Fruit fly (Drosophila melanogaster) whole organism, embryonic: ENCODE results near the gene UGP.

Source experiments
- Awh ChIP-seq: fragments of 200-800 bp; sonication (Bioruptor generic); IDR thresholded peaks from 2 replicates; pipeline ENCODE4, ENCODE4 v1.3.6; 2022; ENCODE audit warnings: missing biosample characterization, missing genetic modification characterization
- CG10654 ChIP-seq: fragments of 200-800 bp; sonication (Bioruptor generic); optimal IDR thresholded peaks from 2 replicates; lab custom pipeline; 2016; ENCODE audit warnings: missing biosample characterization, missing genetic modification characterization
- CG10979 ChIP-seq: fragments of 200-800 bp; sonication (Bioruptor generic); optimal IDR thresholded peaks from 2 replicates; lab custom pipeline; 2018; ENCODE audit warnings: missing biosample characterization, mild to moderate bottlenecking, missing genetic modification characterization, moderate library complexity
- CG11085 ChIP-seq: fragments of 200-800 bp; sonication (Bioruptor generic); IDR thresholded peaks from 2 replicates; pipeline ENCODE4 v1.3.6; 2022; ENCODE audit warnings: missing biosample characterization, missing genetic modification characterization
- CG12659 ChIP-seq: fragments of 200-800 bp; sonication (Bioruptor generic); optimal IDR thresholded peaks from 3 replicates; lab custom pipeline; 2017; ENCODE audit warnings: mild to moderate bottlenecking, missing biosample characterization, missing genetic modification reagents, missing genetic modification characterization
- CG13296 ChIP-seq: fragments of 200-800 bp; sonication (Bioruptor generic); optimal IDR thresholded peaks from 3 replicates; lab custom pipeline; 2018; ENCODE audit warnings: missing biosample characterization, mild to moderate bottlenecking, missing genetic modification characterization
- CG15601 ChIP-seq: fragments of 200-800 bp; sonication (Bioruptor generic); optimal IDR thresholded peaks from 3 replicates; lab custom pipeline; 2019; ENCODE audit warnings: missing biosample characterization, mild to moderate bottlenecking, missing genetic modification characterization, moderate library complexity
- CG17385 ChIP-seq: fragments of 200-800 bp; sonication (Bioruptor generic); optimal IDR thresholded peaks from 3 replicates; lab custom pipeline; 2018; ENCODE audit warnings: missing biosample characterization, mild to moderate bottlenecking, missing genetic modification characterization
- CG17568 ChIP-seq: fragments of 200-800 bp; sonication (Bioruptor generic); optimal IDR thresholded peaks from 2 replicates; lab custom pipeline; 2018; ENCODE audit warnings: missing biosample characterization, mild to moderate bottlenecking, missing genetic modification characterization, moderate library complexity
- CG18599 ChIP-seq: fragments of 200-800 bp; sonication (Bioruptor generic); optimal IDR thresholded peaks from 3 replicates; lab custom pipeline; 2017; ENCODE audit warnings: missing biosample characterization, missing genetic modification characterization, mild to moderate bottlenecking, moderate library complexity, missing genetic modification reagents
- CG2889 ChIP-seq: fragments of 200-800 bp; sonication (Bioruptor generic); IDR thresholded peaks from 3 replicates; pipeline ENCODE4 v1.3.6; 2022; ENCODE audit warnings: missing biosample characterization, missing genetic modification characterization
- CG30020 ChIP-seq: fragments of 200-800 bp; optimal IDR thresholded peaks from 2 replicates; lab custom pipeline; 2019; ENCODE audit warnings: missing biosample characterization, mild to moderate bottlenecking, missing genetic modification characterization, moderate library complexity
- CG4854 ChIP-seq: fragments of 200-800 bp; sonication (Bioruptor generic); optimal IDR thresholded peaks from 2 replicates; lab custom pipeline; 2016; ENCODE audit warnings: missing biosample characterization, missing genetic modification characterization, inconsistent platforms
- CG6765 ChIP-seq: fragments of 200-800 bp; sonication (Bioruptor generic); optimal IDR thresholded peaks from 3 replicates; lab custom pipeline; 2017; ENCODE audit warnings: missing biosample characterization, mild to moderate bottlenecking, missing genetic modification characterization
- CG6791 ChIP-seq: fragments of 200-800 bp; sonication (Bioruptor generic); IDR thresholded peaks from 3 replicates; pipeline ENCODE4 v1.3.6; 2022; ENCODE audit warnings: missing biosample characterization, missing genetic modification characterization; ENCODE audit not compliant: partially characterized antibody
- CG8290 ChIP-seq, 3 experiments: fragments of 200-800 bp; sonication (Bioruptor generic); optimal IDR thresholded peaks; 2 replicates each; lab custom pipeline; 2016 to 2019; ENCODE audit warnings: missing biosample characterization in 3 of 3, missing genetic modification characterization in 3 of 3, mild to moderate bottlenecking in 2 of 3, moderate library complexity in 1 of 3
- CG8359 ChIP-seq: fragments of 200-800 bp; sonication (Bioruptor generic); optimal IDR thresholded peaks from 2 replicates; lab custom pipeline; 2017; ENCODE audit warnings: missing biosample characterization, mild to moderate bottlenecking, missing genetic modification characterization, borderline replicate concordance
- CG8944 ChIP-seq: fragments of 200-800 bp; sonication (Bioruptor generic); optimal IDR thresholded peaks from 3 replicates; lab custom pipeline; 2016; ENCODE audit warnings: missing biosample characterization, missing genetic modification characterization
- CG9609 ChIP-seq: fragments of 200-800 bp; sonication (Bioruptor generic); optimal IDR thresholded peaks from 3 replicates; lab custom pipeline; 2016; ENCODE audit warnings: missing biosample characterization, missing genetic modification characterization
- Chrac-16 ChIP-seq: fragments of 200-800 bp; sonication (Bioruptor generic); optimal IDR thresholded peaks from 3 replicates; lab custom pipeline; 2016; ENCODE audit warnings: missing biosample characterization, missing genetic modification characterization
- D ChIP-seq, 2 experiments: fragments of 200-800 bp in 1 of 2; fragments of >200 bp in 1 of 2; sonication (Bioruptor generic) in 1 of 2; optimal IDR thresholded peaks; 2 replicates in 1 of 2; 3 replicates in 1 of 2; lab custom pipeline; 2017; ENCODE audit warnings: mild to moderate bottlenecking in 1 of 2, missing biosample characterization in 1 of 2, missing genetic modification characterization in 1 of 2, missing genetic modification reagents in 1 of 2
- Dip2 ChIP-seq: fragments of 200-800 bp; sonication (Bioruptor generic); IDR thresholded peaks from 2 replicates; pipeline ENCODE4 v1.3.6; 2022; ENCODE audit warnings: missing biosample characterization, missing genetic modification characterization
- Dip3 ChIP-seq: fragments of 200-800 bp; sonication (Bioruptor generic); optimal IDR thresholded peaks from 3 replicates; lab custom pipeline; 2016; ENCODE audit warnings: missing biosample characterization, missing genetic modification characterization
- Doc2 ChIP-seq: fragments of 200-800 bp; sonication (Bioruptor generic); IDR thresholded peaks from 2 replicates; pipeline ENCODE4 v1.3.6; 2022; ENCODE audit warnings: missing biosample characterization, missing genetic modification characterization
- HLH54F ChIP-seq: fragments of 200-800 bp; sonication (Bioruptor generic); optimal IDR thresholded peaks from 3 replicates; lab custom pipeline; 2016; ENCODE audit warnings: missing biosample characterization, missing genetic modification characterization
- NFAT ChIP-seq: fragments of 200-800 bp; sonication (Bioruptor generic); IDR thresholded peaks from 2 replicates; pipeline ENCODE4 v1.3.6; 2022; ENCODE audit warnings: missing biosample characterization, missing genetic modification characterization
- Oli ChIP-seq: fragments of 200-800 bp; sonication (Bioruptor generic); optimal IDR thresholded peaks from 2 replicates; lab custom pipeline; 2018; ENCODE audit warnings: missing biosample characterization, mild to moderate bottlenecking, missing genetic modification characterization, moderate library complexity
- Sry-β ChIP-seq: fragments of 200-800 bp; sonication (Bioruptor generic); optimal IDR thresholded peaks from 2 replicates; lab custom pipeline; 2018; ENCODE audit warnings: missing biosample characterization, mild to moderate bottlenecking, missing genetic modification characterization, moderate library complexity
- Sry-δ ChIP-seq: fragments of 200-800 bp; sonication (Bioruptor generic); optimal IDR thresholded peaks from 2 replicates; lab custom pipeline; 2016; ENCODE audit warnings: missing biosample characterization, missing genetic modification characterization
- Xbp1 ChIP-seq: fragments of 200-800 bp; sonication (Bioruptor generic); optimal IDR thresholded peaks from 3 replicates; lab custom pipeline; 2016; ENCODE audit warnings: missing biosample characterization, mild to moderate bottlenecking, missing genetic modification characterization
- al ChIP-seq: fragments of 200-800 bp; sonication (Bioruptor generic); IDR thresholded peaks from 2 replicates; pipeline ENCODE4 v1.3.6; 2022; ENCODE audit warnings: missing biosample characterization, missing genetic modification characterization
- aop ChIP-seq: fragments of 200-800 bp; sonication (Bioruptor generic); IDR thresholded peaks from 2 replicates; pipeline ENCODE4 v1.3.6; 2022; ENCODE audit warnings: missing biosample characterization, missing genetic modification characterization
- cg ChIP-seq: fragments of 200-800 bp; sonication (Bioruptor generic); optimal IDR thresholded peaks from 3 replicates; lab custom pipeline; 2019; ENCODE audit warnings: missing biosample characterization, mild to moderate bottlenecking, missing genetic modification characterization, moderate library complexity
- corto ChIP-seq: fragments of 200-800 bp; sonication (Bioruptor generic); optimal IDR thresholded peaks from 2 replicates; lab custom pipeline; 2016; ENCODE audit warnings: missing biosample characterization, mild to moderate bottlenecking, missing genetic modification characterization, moderate library complexity
- crc ChIP-seq: fragments of 200-800 bp; sonication (Bioruptor generic); optimal IDR thresholded peaks from 2 replicates; lab custom pipeline; 2016; ENCODE audit warnings: missing biosample characterization, missing genetic modification characterization
- dimm ChIP-seq: fragments of 200-800 bp; sonication (Bioruptor generic); IDR thresholded peaks from 2 replicates; pipeline ENCODE4 v1.3.6; 2022; ENCODE audit warnings: missing biosample characterization, missing genetic modification characterization
- fd64A ChIP-seq: fragments of 200-800 bp; sonication (Bioruptor generic); optimal IDR thresholded peaks from 3 replicates; lab custom pipeline; 2018; ENCODE audit warnings: missing biosample characterization, mild to moderate bottlenecking, missing genetic modification characterization
- gcm ChIP-seq: fragments of 200-800 bp; sonication (Bioruptor generic); optimal IDR thresholded peaks from 2 replicates; lab custom pipeline; 2019; ENCODE audit warnings: missing biosample characterization, mild to moderate bottlenecking, missing genetic modification characterization, moderate library complexity
- gcm2 ChIP-seq: fragments of 200-800 bp; sonication (Bioruptor generic); optimal IDR thresholded peaks from 2 replicates; lab custom pipeline; 2016; ENCODE audit warnings: missing biosample characterization, missing genetic modification characterization
- gt ChIP-seq: fragments of 200-800 bp; sonication (Bioruptor generic); IDR thresholded peaks from 2 replicates; pipeline ENCODE4 v1.3.6; 2022; ENCODE audit warnings: missing biosample characterization, missing genetic modification characterization
- h ChIP-seq: fragments of >200 bp; optimal IDR thresholded peaks from 2 replicates; lab custom pipeline; 2017
- knrl ChIP-seq: fragments of 200-800 bp; sonication (Bioruptor generic); IDR thresholded peaks from 3 replicates; pipeline ENCODE4 v1.3.6; 2022; ENCODE audit warnings: missing biosample characterization, missing genetic modification characterization; ENCODE audit not compliant: partially characterized antibody
- mam ChIP-seq: fragments of 200-800 bp; sonication (Bioruptor generic); optimal IDR thresholded peaks from 3 replicates; lab custom pipeline; 2016; ENCODE audit warnings: missing biosample characterization, missing genetic modification characterization
- pfk ChIP-seq: fragments of 200-800 bp; sonication (Bioruptor generic); optimal IDR thresholded peaks from 2 replicates; lab custom pipeline; 2018; ENCODE audit warnings: missing biosample characterization, mild to moderate bottlenecking, missing genetic modification characterization, moderate library complexity
- pita ChIP-seq: fragments of 200-800 bp; sonication (Bioruptor generic); optimal IDR thresholded peaks from 2 replicates; lab custom pipeline; 2017; ENCODE audit warnings: missing biosample characterization, mild to moderate bottlenecking, missing genetic modification characterization
- ranshi ChIP-seq: fragments of 200-800 bp; sonication (Bioruptor generic); IDR thresholded peaks from 2 replicates; pipeline ENCODE4 v1.3.6; 2022; ENCODE audit warnings: missing biosample characterization, missing genetic modification characterization
- sens-2 ChIP-seq: fragments of 200-800 bp; sonication (Bioruptor generic); IDR thresholded peaks from 2 replicates; pipeline ENCODE4 v1.3.6; 2022; ENCODE audit warnings: missing biosample characterization, missing genetic modification characterization
- sim ChIP-seq: fragments of 200-800 bp; sonication (Bioruptor generic); IDR thresholded peaks from 2 replicates; pipeline ENCODE4 v1.3.6; 2022; ENCODE audit warnings: missing biosample characterization, missing genetic modification characterization
- slp2 ChIP-seq: fragments of 200-800 bp; sonication (Bioruptor generic); optimal IDR thresholded peaks from 2 replicates; lab custom pipeline; 2016; ENCODE audit warnings: missing biosample characterization, missing genetic modification characterization
- usp ChIP-seq: fragments of >200 bp; optimal IDR thresholded peaks from 2 replicates; lab custom pipeline; 2017; ENCODE audit warnings: missing biosample characterization, missing genetic modification characterization
- vfl ChIP-seq: fragments of 200-800 bp; sonication (Bioruptor generic); optimal IDR thresholded peaks from 2 replicates; lab custom pipeline; 2016; ENCODE audit warnings: missing biosample characterization, missing genetic modification characterization

UGP gene

DNA sequence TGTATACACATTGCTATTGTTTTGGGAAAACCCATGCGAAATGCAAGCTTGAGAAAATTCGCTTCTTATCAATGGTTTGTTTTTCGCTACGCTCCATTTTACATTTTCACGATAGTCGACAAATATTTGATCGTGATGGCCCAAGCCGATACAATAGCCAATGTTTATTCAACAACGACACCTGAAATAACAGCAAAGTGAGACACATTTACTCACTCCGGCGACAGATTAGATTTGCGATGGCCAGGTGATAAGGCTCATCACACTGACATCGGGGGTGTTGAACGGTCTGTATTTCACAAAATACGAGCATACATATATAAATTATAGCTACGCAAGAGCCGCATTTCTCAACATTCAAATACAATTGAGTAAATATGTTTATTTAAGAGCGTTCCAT is 38.4 kb upstream of the UGP start (continued):
- TF ChIP-seq CG30020 (tag; lab: Kevin White, UChicago): no peak
- no peak for TF ChIP-seq corto (GFP tag; lab: Kevin White, UChicago)
- peak; percentile 51; the same call in 1 of the 2 replicates for TF ChIP-seq ranshi (GFP tag; lab: Robert Waterston, UW)
- no peak for TF ChIP-seq cg (GFP tag; lab: Kevin White, UChicago)
- 0 out of 2 replicates have a peak, but pooled peaks have one; percentile 18 for TF ChIP-seq al (GFP tag; lab: Robert Waterston, UW)
- TF ChIP-seq vfl (GFP tag; lab: Kevin White, UChicago): peak; percentile 19
- peak; percentile 81 for TF ChIP-seq Awh (GFP tag; lab: Robert Waterston, UW)
- no peak for TF ChIP-seq slp2 (GFP tag; lab: Kevin White, UChicago)
- peak; percentile 36 for TF ChIP-seq CG15601 (tag; lab: Kevin White, UChicago)
- TF ChIP-seq CG6765 (GFP tag; lab: Kevin White, UChicago): peak; percentile 89
- no peak for TF ChIP-seq gcm2 (GFP tag; lab: Kevin White, UChicago)
- peak; percentile 96 for TF ChIP-seq CG18599 (GFP tag; lab: Kevin White, UChicago)
- TF ChIP-seq Sry-β: no peak
- TF ChIP-seq usp (GFP tag; lab: Kevin White, UChicago): no peak
- TF ChIP-seq Xbp1 (GFP tag; lab: Kevin White, UChicago): no peak
- TF ChIP-seq dimm (GFP tag; lab: Robert Waterston, UW): no peak
- TF ChIP-seq mam (GFP tag; lab: Kevin White, UChicago): peak; percentile 68
- TF ChIP-seq knrl: no peak
- TF ChIP-seq Dip3 (GFP tag; lab: Kevin White, UChicago): no peak
- peak; percentile 76 for TF ChIP-seq crc (GFP tag; lab: Kevin White, UChicago)
- no peak for TF ChIP-seq sens-2 (GFP tag; lab: Robert Waterston, UW)
- TF ChIP-seq CG12659: peak; percentile 20
- TF ChIP-seq CG13296 (GFP tag; lab: Kevin White, UChicago): peak; percentile 84
- TF ChIP-seq HLH54F (GFP tag; lab: Kevin White, UChicago): peak; percentile 10
- TF ChIP-seq CG10654 (GFP tag; lab: Kevin White, UChicago): peak; percentile 71
- peak; percentile 28 for TF ChIP-seq Sry-δ
- TF ChIP-seq CG4854: peak; percentile 66
- peak; percentile 67 for TF ChIP-seq CG17568 (GFP tag; lab: Kevin White, UChicago)
- no peak for TF ChIP-seq Oli (tag; lab: Kevin White, UChicago)
- TF ChIP-seq CG8290 (GFP tag; optimal IDR thresholded peaks at IDR 0.05; lab: Kevin White, UChicago): peak; percentile 53
- TF ChIP-seq CG8290 (tag; optimal IDR thresholded peaks at IDR 0.05; lab: Kevin White, UChicago): peak in 1 of 2 experiments; percentile 91
- TF ChIP-seq CG2889 (GFP tag; lab: Robert Waterston, UW): no peak
- peak; percentile 36 for TF ChIP-seq CG17385
- TF ChIP-seq CG11085: no peak
- no peak for TF ChIP-seq gt
- no peak for TF ChIP-seq CG10979
- TF ChIP-seq fd64A (GFP tag; lab: Kevin White, UChicago): peak; percentile 82
- TF ChIP-seq pita (GFP tag; lab: Kevin White, UChicago): no peak
- TF ChIP-seq Dip2 (GFP tag; lab: Robert Waterston, UW): no peak
- no peak for TF ChIP-seq sim (GFP tag; lab: Robert Waterston, UW)
- TF ChIP-seq CG8359 (GFP tag; lab: Kevin White, UChicago): peak; percentile 56
- TF ChIP-seq NFAT (GFP tag; lab: Robert Waterston, UW): no peak
- no peak for TF ChIP-seq CG6791 (GFP tag; lab: Robert Waterston, UW)
- TF ChIP-seq CG9609 (GFP tag; lab: Kevin White, UChicago): no peak
- no peak for TF ChIP-seq Chrac-16 (GFP tag; lab: Kevin White, UChicago)
- no peak for TF ChIP-seq CG8944 (GFP tag; lab: Kevin White, UChicago)
- no peak for TF ChIP-seq Doc2 (GFP tag; lab: Robert Waterston, UW)
- TF ChIP-seq gcm (GFP tag; lab: Kevin White, UChicago): peak; percentile 18
- no peak for TF ChIP-seq D (optimal IDR thresholded peaks at IDR 0.05; lab: Kevin White, UChicago)
- peak; percentile 48 for TF ChIP-seq D (GFP tag; optimal IDR thresholded peaks at IDR 0.05; lab: Kevin White, UChicago)
- no peak for TF ChIP-seq h (lab: Kevin White, UChicago)
- no peak for TF ChIP-seq aop (GFP tag; lab: Robert Waterston, UW)
- TF ChIP-seq pfk (GFP tag; lab: Kevin White, UChicago): peak; percentile 69
